Fruit fly (Drosophila melanogaster) whole organism, prepupa: ENCODE results near the gene CG33710.
A peak's percentile ranks its signal among the peaks of the same experiment; 100 is the strongest.

Source experiments
- CG11902 ChIP-seq: fragments of 200-800 bp; sonication (Bioruptor generic); optimal IDR thresholded peaks from 3 replicates; lab custom pipeline; 2016; ENCODE audit warnings: missing biosample characterization, missing genetic modification characterization
- CG32006 ChIP-seq: fragments of 200-800 bp; sonication (Bioruptor generic); optimal IDR thresholded peaks from 3 replicates; lab custom pipeline; 2017; ENCODE audit warnings: missing biosample characterization, mild to moderate bottlenecking, missing genetic modification characterization
- CG4318 ChIP-seq: fragments of 200-800 bp; sonication (Bioruptor generic); optimal IDR thresholded peaks from 3 replicates; lab custom pipeline; 2017; ENCODE audit warnings: missing biosample characterization, mild to moderate bottlenecking, missing genetic modification characterization
- CG9139 ChIP-seq: fragments of 200-800 bp; sonication (Bioruptor generic); optimal IDR thresholded peaks from 3 replicates; lab custom pipeline; 2017; ENCODE audit warnings: missing biosample characterization, mild to moderate bottlenecking, missing genetic modification characterization
- Eip78C ChIP-seq: fragments of 200-800 bp; sonication (Bioruptor generic); peaks from one replicate; lab custom pipeline; 2016; ENCODE audit warnings: missing biosample characterization, missing genetic modification characterization
- Eip93F ChIP-seq: fragments of 200-800 bp; sonication (Bioruptor generic); optimal IDR thresholded peaks from 2 replicates; lab custom pipeline; 2016; ENCODE audit warnings: missing biosample characterization, mild to moderate bottlenecking, missing genetic modification characterization
- OdsH ChIP-seq: fragments of 200-800 bp; sonication (Bioruptor generic); optimal IDR thresholded peaks from 3 replicates; lab custom pipeline; 2016; ENCODE audit warnings: missing biosample characterization, missing genetic modification characterization
- Sox102F ChIP-seq: fragments of 200-800 bp; sonication (Bioruptor generic); optimal IDR thresholded peaks from 2 replicates; lab custom pipeline; 2016; ENCODE audit warnings: missing biosample characterization, mild to moderate bottlenecking, missing genetic modification characterization
- achi ChIP-seq: fragments of 200-800 bp; sonication (Bioruptor generic); optimal IDR thresholded peaks from 3 replicates; lab custom pipeline; 2016; ENCODE audit warnings: missing biosample characterization, missing genetic modification characterization
- net ChIP-seq: fragments of 200-800 bp; sonication (Bioruptor generic); optimal IDR thresholded peaks from 3 replicates; lab custom pipeline; 2016; ENCODE audit warnings: missing biosample characterization, missing genetic modification characterization
- ss ChIP-seq, 2 experiments: fragments of 200-800 bp; sonication (Bioruptor generic); optimal IDR thresholded peaks; 2 replicates in 1 of 2; 3 replicates in 1 of 2; lab custom pipeline; 2017 to 2018; ENCODE audit warnings: mild to moderate bottlenecking in 2 of 2, missing biosample characterization in 2 of 2, missing genetic modification characterization in 2 of 2, moderate library complexity in 1 of 2

DNA sequence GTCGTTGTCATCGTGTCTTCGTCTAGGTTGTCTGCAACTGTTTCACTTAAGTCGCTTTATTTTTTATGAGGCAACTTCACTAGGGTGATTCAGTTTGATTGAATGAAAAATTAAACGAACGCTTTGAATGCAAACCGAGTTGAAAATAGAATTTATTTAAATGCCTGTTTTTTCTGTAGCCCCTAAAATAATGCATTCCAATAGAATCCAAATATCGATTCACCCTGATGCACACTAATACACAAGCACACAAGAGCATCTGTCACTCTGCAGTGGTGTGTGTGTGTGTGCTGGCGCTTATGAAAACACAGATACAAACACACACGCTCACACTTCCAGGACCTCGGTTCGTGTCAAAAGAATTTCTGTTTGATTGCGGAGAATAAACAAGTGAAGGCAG lies 9.2 kb upstream of the CG33710 start:
- TF ChIP-seq OdsH: peak; percentile 12
- no peak for TF ChIP-seq CG11902 (GFP tag; lab: Kevin White, UChicago)
- TF ChIP-seq CG32006 (GFP tag; lab: Kevin White, UChicago): peak; percentile 25
- peak; percentile 6 for TF ChIP-seq CG9139 (GFP tag; lab: Kevin White, UChicago)
- peak; percentile 75 for TF ChIP-seq Eip78C (GFP tag; lab: Kevin White, UChicago)
- TF ChIP-seq Eip93F (GFP tag; lab: Kevin White, UChicago): no peak
- TF ChIP-seq net (GFP tag; lab: Kevin White, UChicago): peak; percentile 28
- peak; percentile 7 for TF ChIP-seq Sox102F (GFP tag; lab: Kevin White, UChicago)
- peak; percentile 36 for TF ChIP-seq achi (GFP tag; lab: Kevin White, UChicago)
- peak in 1 of 2 experiments; percentile 51 for TF ChIP-seq ss (GFP tag; optimal IDR thresholded peaks at IDR 0.05; lab: Kevin White, UChicago)
- no peak for TF ChIP-seq CG4318 (GFP tag; lab: Kevin White, UChicago)
